Worm (Caenorhabditis elegans) whole organism, L2 larva: ENCODE measurements around the gene wht-8.

Experiments
- F13H6.1 ChIP-seq: sonication (generic microtip); optimal IDR thresholded peaks from 2 replicates; lab custom pipeline; 2016; ENCODE audit warnings: missing genetic modification characterization, missing compliant biosample characterization
- Y55F3AM.14 ChIP-seq: fragments of 200-800 bp; sonication (Bioruptor generic); optimal IDR thresholded peaks from 2 replicates; lab custom pipeline; 2018; ENCODE audit warnings: mild to moderate bottlenecking, missing genetic modification characterization, missing compliant biosample characterization
- ZK546.5 ChIP-seq: sonication (generic microtip); optimal IDR thresholded peaks from 2 replicates; lab custom pipeline; 2017; ENCODE audit warnings: missing biosample characterization, missing genetic modification characterization
- alr-1 ChIP-seq: fragments of 150-350 bp; optimal IDR thresholded peaks from 2 replicates; lab custom pipeline; 2014; ENCODE audit warnings: missing biosample characterization, missing genetic modification characterization
- aly-2 ChIP-seq: fragments of 150-350 bp; optimal IDR thresholded peaks from 2 replicates; lab custom pipeline; 2014; ENCODE audit warnings: missing biosample characterization, missing genetic modification characterization
- ama-1 ChIP-seq: fragments of 150-350 bp; optimal IDR thresholded peaks from 2 replicates; lab custom pipeline; 2018; ENCODE audit warnings: inconsistent platforms
- blmp-1 ChIP-seq: sonication (generic microtip); optimal IDR thresholded peaks from 2 replicates; lab custom pipeline; 2017; ENCODE audit warnings: missing genetic modification characterization, mild to moderate bottlenecking, missing compliant biosample characterization, antibody characterized with exemption, moderate library complexity; ENCODE audit not compliant: insufficient read depth
- ceh-16 ChIP-seq: fragments of 150-350 bp; optimal IDR thresholded peaks from 2 replicates; lab custom pipeline; 2014; ENCODE audit warnings: missing biosample characterization, missing genetic modification characterization
- crh-2 ChIP-seq: sonication (generic microtip); optimal IDR thresholded peaks from 2 replicates; lab custom pipeline; 2017; ENCODE audit warnings: missing biosample characterization, missing genetic modification characterization
- dmd-4 ChIP-seq: sonication (generic microtip); optimal IDR thresholded peaks from 2 replicates; lab custom pipeline; 2017; ENCODE audit warnings: missing biosample characterization, missing genetic modification characterization
- egl-27 ChIP-seq: sonication (generic microtip); optimal IDR thresholded peaks from 3 replicates; lab custom pipeline; 2017; ENCODE audit warnings: missing biosample characterization, missing genetic modification reagents, missing genetic modification characterization
- fos-1 ChIP-seq: fragments of 150-350 bp; optimal IDR thresholded peaks from 2 replicates; lab custom pipeline; 2014; ENCODE audit warnings: missing biosample characterization, missing genetic modification characterization
- gmeb-1 ChIP-seq: fragments of 150-350 bp; optimal IDR thresholded peaks from 2 replicates; lab custom pipeline; 2014; ENCODE audit warnings: missing biosample characterization, missing genetic modification characterization
- lin-11 ChIP-seq: fragments of 150-350 bp; sonication (generic microtip); optimal IDR thresholded peaks from 2 replicates; lab custom pipeline; 2014; ENCODE audit warnings: missing biosample characterization, missing genetic modification characterization, inconsistent platforms, mixed read lengths
- lin-13 ChIP-seq: fragments of 150-350 bp; optimal IDR thresholded peaks from 2 replicates; lab custom pipeline; 2014; ENCODE audit warnings: missing biosample characterization, missing genetic modification reagents, missing genetic modification characterization
- lsy-2 ChIP-seq, 2 experiments: fragments of 150-350 bp in 1 of 2; sonication (generic microtip) in 1 of 2; optimal IDR thresholded peaks; 2 replicates each; lab custom pipeline; 2014 to 2017; ENCODE audit warnings: missing biosample characterization in 2 of 2, missing genetic modification characterization in 2 of 2
- mab-5 ChIP-seq: fragments of 150-350 bp; optimal IDR thresholded peaks from 2 replicates; lab custom pipeline; 2014; ENCODE audit warnings: missing biosample characterization, missing genetic modification characterization
- nhr-10 ChIP-seq: sonication (generic microtip); optimal IDR thresholded peaks from 2 replicates; lab custom pipeline; 2017; ENCODE audit warnings: missing biosample characterization, missing genetic modification characterization
- nhr-11 ChIP-seq: fragments of 150-350 bp; optimal IDR thresholded peaks from 2 replicates; lab custom pipeline; 2014; ENCODE audit warnings: missing biosample characterization, missing genetic modification characterization
- nhr-12 ChIP-seq: fragments of 150-350 bp; optimal IDR thresholded peaks from 2 replicates; lab custom pipeline; 2014; ENCODE audit warnings: missing biosample characterization, missing genetic modification characterization
- nhr-129 ChIP-seq: fragments of 150-350 bp; optimal IDR thresholded peaks from 2 replicates; lab custom pipeline; 2014; ENCODE audit warnings: missing biosample characterization, missing genetic modification characterization
- nhr-21 ChIP-seq: fragments of 150-350 bp; optimal IDR thresholded peaks from 2 replicates; lab custom pipeline; 2014; ENCODE audit warnings: missing biosample characterization, missing genetic modification characterization
- nhr-23 ChIP-seq: fragments of 150-350 bp; optimal IDR thresholded peaks from 2 replicates; lab custom pipeline; 2014; ENCODE audit warnings: missing biosample characterization, missing genetic modification reagents, missing genetic modification characterization
- nhr-237 ChIP-seq: fragments of 150-350 bp; optimal IDR thresholded peaks from 2 replicates; lab custom pipeline; 2014; ENCODE audit warnings: missing biosample characterization, missing genetic modification characterization
- nhr-25 ChIP-seq: fragments of 150-350 bp; sonication (generic microtip); optimal IDR thresholded peaks from 3 replicates; lab custom pipeline; 2014; ENCODE audit warnings: missing biosample characterization, missing genetic modification characterization
- nhr-6 ChIP-seq: fragments of 150-350 bp; optimal IDR thresholded peaks from 2 replicates; lab custom pipeline; 2014; ENCODE audit warnings: missing biosample characterization, missing genetic modification characterization
- nhr-77 ChIP-seq: fragments of 150-350 bp; optimal IDR thresholded peaks from 2 replicates; lab custom pipeline; 2014; ENCODE audit warnings: missing biosample characterization, missing genetic modification characterization
- sem-4 ChIP-seq: fragments of 150-350 bp; optimal IDR thresholded peaks from 2 replicates; lab custom pipeline; 2014; ENCODE audit warnings: missing biosample characterization, missing genetic modification reagents, missing genetic modification characterization
- skn-1 ChIP-seq: sonication (generic microtip); optimal IDR thresholded peaks from 2 replicates; lab custom pipeline; 2017; ENCODE audit warnings: missing biosample characterization, missing genetic modification characterization
- sma-3 ChIP-seq: sonication (generic microtip); optimal IDR thresholded peaks from 2 replicates; lab custom pipeline; 2016; ENCODE audit warnings: missing genetic modification reagents, missing genetic modification characterization, missing compliant biosample characterization
- sma-9 ChIP-seq, 2 experiments: fragments of 150-350 bp in 1 of 2; sonication (generic microtip) in 1 of 2; optimal IDR thresholded peaks; 2 replicates each; lab custom pipeline; 2014 to 2016; ENCODE audit warnings: missing genetic modification characterization in 2 of 2, mild to moderate bottlenecking in 1 of 2, missing biosample characterization in 1 of 2, missing compliant biosample characterization in 1 of 2, missing genetic modification reagents in 1 of 2, moderate library complexity in 1 of 2
- snpc-4 ChIP-seq: fragments of 150-350 bp; optimal IDR thresholded peaks from 2 replicates; lab custom pipeline; 2014; ENCODE audit warnings: missing biosample characterization, missing genetic modification characterization
- unc-39 ChIP-seq: fragments of 150-350 bp; optimal IDR thresholded peaks from 2 replicates; lab custom pipeline; 2014; ENCODE audit warnings: missing biosample characterization, missing genetic modification characterization
- unc-55 ChIP-seq: fragments of 150-350 bp; sonication (generic microtip); optimal IDR thresholded peaks from 3 replicates; lab custom pipeline; 2014; ENCODE audit warnings: missing biosample characterization, missing genetic modification reagents, missing genetic modification characterization
- unc-62 ChIP-seq: fragments of 150-350 bp; optimal IDR thresholded peaks from 2 replicates; lab custom pipeline; 2014; ENCODE audit warnings: missing biosample characterization, missing genetic modification reagents, missing genetic modification characterization
- zag-1 ChIP-seq: fragments of 150-350 bp; optimal IDR thresholded peaks from 2 replicates; lab custom pipeline; 2014; ENCODE audit warnings: missing biosample characterization, missing genetic modification characterization
- ztf-1 ChIP-seq: fragments of 200-800 bp; sonication (Bioruptor generic); conservative IDR thresholded peaks from 2 replicates; pipeline ENCODE4 v1.3.6; 2022; ENCODE audit warnings: missing genetic modification characterization, missing compliant biosample characterization
- ztf-11 ChIP-seq: sonication (generic microtip); optimal IDR thresholded peaks from 2 replicates; lab custom pipeline; 2017; ENCODE audit warnings: missing biosample characterization, missing genetic modification characterization
- ztf-4 ChIP-seq: fragments of 150-350 bp; optimal IDR thresholded peaks from 2 replicates; lab custom pipeline; 2014; ENCODE audit warnings: missing biosample characterization, missing genetic modification characterization

Gene wht-8

ce11 chrIII:11227025-11227424, 8.4 kb downstream of the wht-8 start, which contains the start of gene tbx-37:
tbx-37 (minus strand) TSS chrIII:11227125.
- TF ChIP-seq ZK546.5 (tag; lab: Kevin White, UChicago) (no peak), ztf-1 (GFP tag; lab: Robert Waterston, UW) (no peak), nhr-12 (tag; lab: Kevin White, UChicago) (no peak), lsy-2 (tag; optimal IDR thresholded peaks at IDR 0.05; lab: Kevin White, UChicago) (no peak), aly-2 (tag; lab: Kevin White, UChicago) (no peak), snpc-4 (no peak), unc-62 (no peak)
- TF ChIP-seq, all 48 proteins: peak for 0

ce11 chrIII:11230581-11230980, 12.0 kb downstream of the wht-8 start:
- TF ChIP-seq ZK546.5 (tag; lab: Kevin White, UChicago) (no peak), unc-39 (no peak), Y55F3AM.14 (GFP tag; lab: Kevin White, UChicago) (no peak), lin-11 (tag; lab: Kevin White, UChicago) (no peak), ama-1 (lab: Kevin White, UChicago) (no peak), unc-55 (no peak), nhr-10 (tag; lab: Kevin White, UChicago) (no peak), dmd-4 (no peak), nhr-21 (tag; lab: Kevin White, UChicago) (no peak), blmp-1 (tag; lab: Kevin White, UChicago) (no peak), nhr-6 (no peak), lsy-2 (tag; optimal IDR thresholded peaks at IDR 0.05; lab: Kevin White, UChicago) (no peak), skn-1 (tag; lab: Kevin White, UChicago) (no peak), nhr-11 (no peak), ztf-11 (no peak), nhr-77 (tag; lab: Kevin White, UChicago) (no peak), nhr-237 (no peak), mab-5 (tag; lab: Kevin White, UChicago) (no peak), ceh-16 (tag; lab: Kevin White, UChicago) (no peak), nhr-23 (tag; lab: Kevin White, UChicago) (no peak)

- TF ChIP-seq ztf-11, result no peak
- no peak for TF ChIP-seq lsy-2 (tag; optimal IDR thresholded peaks at IDR 0.05; lab: Kevin White, UChicago)
- no peak for TF ChIP-seq ama-1 (lab: Kevin White, UChicago)
- TF ChIP-seq nhr-129, result no peak
- no peak for TF ChIP-seq nhr-23 (tag; lab: Kevin White, UChicago)
- TF ChIP-seq aly-2 (tag; lab: Kevin White, UChicago), result no peak
- no peak for TF ChIP-seq Y55F3AM.14 (GFP tag; lab: Kevin White, UChicago)
- TF ChIP-seq dmd-4, result no peak
- TF ChIP-seq nhr-237, result no peak
- no peak for TF ChIP-seq nhr-21 (tag; lab: Kevin White, UChicago)
Observed at ce11 chrIII:11231408-11231807, 12.8 kb downstream of the wht-8 start.

DNA sequence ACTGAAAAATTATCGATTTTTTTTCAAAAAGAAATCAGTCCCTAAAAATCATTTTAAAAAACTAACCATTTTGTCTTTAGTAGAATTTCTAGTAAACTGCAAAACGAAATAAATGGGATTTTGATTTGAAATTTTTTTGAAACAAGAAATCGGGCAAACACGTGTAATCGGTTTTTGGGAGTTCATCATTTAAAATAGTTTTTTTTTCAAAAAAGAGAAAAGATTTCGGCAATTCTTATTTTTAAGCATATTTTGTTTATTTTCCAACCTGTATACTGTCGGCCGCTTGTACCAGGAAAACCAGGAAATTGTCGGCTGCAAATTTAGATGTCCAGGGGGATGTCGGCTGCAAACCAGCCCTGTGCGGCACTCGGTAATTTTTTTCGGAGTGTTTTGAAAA, 13.4 kb downstream of the wht-8 start, which contains the start of gene elo-8:
Gene elo-8 (minus strand): TSS at position 101 of the 400 bp plus-strand sequence.
- no peak for TF ChIP-seq aly-2 (tag; lab: Kevin White, UChicago)

ce11 chrIII:11234742-11235141, 16.2 kb downstream of the wht-8 start, which contains the start of gene Y47D3A.34:
Y47D3A.34 (minus strand) TSS chrIII:11234861.
- TF ChIP-seq gmeb-1 (no peak), ZK546.5 (tag; lab: Kevin White, UChicago) (no peak), unc-55 (no peak), sma-9 (GFP tag; optimal IDR thresholded peaks at IDR 0.05; lab: Kevin White, UChicago) (no peak), sma-9 (tag; optimal IDR thresholded peaks at IDR 0.05; lab: Kevin White, UChicago) (no peak), ama-1 (lab: Kevin White, UChicago) (no peak), crh-2 (tag; lab: Kevin White, UChicago) (no peak), fos-1 (tag; lab: Kevin White, UChicago) (no peak), nhr-129 (no peak), nhr-12 (tag; lab: Kevin White, UChicago) (no peak), nhr-6 (no peak), ztf-11 (no peak), sem-4 (tag; lab: Kevin White, UChicago) (no peak), dmd-4 (no peak)

ce11 chrIII:11236788-11237187, 18.2 kb downstream of the wht-8 start, which contains the start of the genes Y47D3A.14 and aakb-2:
Y47D3A.14 (minus strand) TSS chrIII:11236868.
aakb-2 (plus strand) TSS chrIII:11237143.
- TF ChIP-seq nhr-25 (tag; lab: Kevin White, UChicago), result peak; percentile 21
- no peak for TF ChIP-seq nhr-23 (tag; lab: Kevin White, UChicago)
- peak; percentile 7 for TF ChIP-seq ztf-4 (tag; lab: Kevin White, UChicago)
- no peak for TF ChIP-seq nhr-10 (tag; lab: Kevin White, UChicago)
- no peak for TF ChIP-seq zag-1
- peak; percentile 77 for TF ChIP-seq unc-55
- TF ChIP-seq lsy-2 (tag; optimal IDR thresholded peaks at IDR 0.05; lab: Kevin White, UChicago), result peak in 1 of 2 experiments; percentile 62
- peak; percentile 43 for TF ChIP-seq crh-2 (tag; lab: Kevin White, UChicago)
- TF ChIP-seq nhr-11, result no peak
- TF ChIP-seq sma-9 (GFP tag; optimal IDR thresholded peaks at IDR 0.05; lab: Kevin White, UChicago), result peak; percentile 57
- TF ChIP-seq sma-9 (tag; optimal IDR thresholded peaks at IDR 0.05; lab: Kevin White, UChicago), result no peak
- TF ChIP-seq nhr-21 (tag; lab: Kevin White, UChicago), result peak; percentile 25
- peak; percentile 57 for TF ChIP-seq lin-11 (tag; lab: Kevin White, UChicago)
- no peak for TF ChIP-seq alr-1 (tag; lab: Kevin White, UChicago)
- peak; percentile 34 for TF ChIP-seq snpc-4
- no peak for TF ChIP-seq nhr-77 (tag; lab: Kevin White, UChicago)
- no peak for TF ChIP-seq mab-5 (tag; lab: Kevin White, UChicago)
- TF ChIP-seq gmeb-1, result peak; percentile 40
- TF ChIP-seq unc-62, result no peak
- peak; percentile 0 for TF ChIP-seq nhr-129
- peak; percentile 36 for TF ChIP-seq lin-13 (GFP tag; lab: Kevin White, UChicago)
- peak; percentile 45 for TF ChIP-seq sma-3 (GFP tag; lab: Kevin White, UChicago)
- TF ChIP-seq F13H6.1 (tag; lab: Kevin White, UChicago), result peak; percentile 26
- no peak for TF ChIP-seq egl-27 (tag; lab: Kevin White, UChicago)
